Fruit fly (Drosophila melanogaster) whole organism, embryonic: ENCODE results near the gene CG10194.
A peak's percentile ranks its signal among the peaks of the same experiment; 100 is the strongest.

Source experiments
- Atf-2 ChIP-seq: fragments of 200-800 bp; sonication (Bioruptor generic); optimal IDR thresholded peaks from 2 replicates; lab custom pipeline; 2016; ENCODE audit warnings: missing biosample characterization, missing genetic modification characterization
- Atf6 ChIP-seq: fragments of 200-800 bp; sonication (Bioruptor generic); IDR thresholded peaks from 2 replicates; pipeline ENCODE4 v1.3.6; 2022; ENCODE audit warnings: missing biosample characterization, missing genetic modification characterization
- CG10274 ChIP-seq: fragments of 200-800 bp; sonication (Bioruptor generic); optimal IDR thresholded peaks from 3 replicates; lab custom pipeline; 2017; ENCODE audit warnings: missing biosample characterization, mild to moderate bottlenecking, missing genetic modification characterization
- CG11093 ChIP-seq: fragments of 200-800 bp; sonication (Bioruptor generic); IDR thresholded peaks from 3 replicates; pipeline ENCODE4 v1.3.6; 2022; ENCODE audit warnings: missing biosample characterization, missing genetic modification characterization
- CG11696 ChIP-seq: fragments of 200-800 bp; sonication (Bioruptor generic); IDR thresholded peaks from 2 replicates; pipeline ENCODE4 v1.3.6; 2022; ENCODE audit warnings: missing biosample characterization, missing genetic modification characterization
- CG12769 ChIP-seq: fragments of 200-800 bp; sonication (Bioruptor generic); optimal IDR thresholded peaks from 2 replicates; lab custom pipeline; 2019; ENCODE audit warnings: missing biosample characterization, mild to moderate bottlenecking, missing genetic modification characterization, moderate library complexity
- CG13424 ChIP-seq: fragments of 200-800 bp; sonication (Bioruptor generic); optimal IDR thresholded peaks from 2 replicates; lab custom pipeline; 2019; ENCODE audit warnings: missing biosample characterization, mild to moderate bottlenecking, missing genetic modification characterization, moderate library complexity
- CG1647 ChIP-seq: fragments of 200-800 bp; sonication (Bioruptor generic); optimal IDR thresholded peaks from 3 replicates; lab custom pipeline; 2016; ENCODE audit warnings: missing biosample characterization, missing genetic modification characterization
- CG31224 ChIP-seq: fragments of 200-800 bp; sonication (Bioruptor generic); IDR thresholded peaks from 2 replicates; pipeline ENCODE4 v1.3.6; 2022; ENCODE audit warnings: missing biosample characterization, missing genetic modification characterization
- CG32772 ChIP-seq: fragments of 200-800 bp; sonication (Bioruptor generic); IDR thresholded peaks from 2 replicates; pipeline ENCODE4 v1.3.6; 2022; ENCODE audit warnings: missing biosample characterization, missing genetic modification characterization
- CG3281 ChIP-seq: fragments of 200-800 bp; sonication (Bioruptor generic); optimal IDR thresholded peaks from 3 replicates; lab custom pipeline; 2017; ENCODE audit warnings: missing biosample characterization, mild to moderate bottlenecking, missing genetic modification characterization
- CG3726 ChIP-seq: fragments of 200-800 bp; sonication (Bioruptor generic); IDR thresholded peaks from 3 replicates; pipeline ENCODE4, ENCODE4 v1.3.6; 2022; ENCODE audit warnings: missing biosample characterization, missing genetic modification characterization
- CG4282 ChIP-seq: fragments of 200-800 bp; sonication (Bioruptor generic); optimal IDR thresholded peaks from 2 replicates; lab custom pipeline; 2016; ENCODE audit warnings: missing biosample characterization, missing genetic modification characterization
- CG4360 ChIP-seq: fragments of 200-800 bp; sonication (Bioruptor generic); IDR thresholded peaks from 2 replicates; pipeline ENCODE4 v1.3.6; 2022; ENCODE audit warnings: missing biosample characterization, missing genetic modification characterization
- CG4404 ChIP-seq: fragments of 200-800 bp; sonication (Bioruptor generic); IDR thresholded peaks from 2 replicates; pipeline ENCODE4 v1.3.6; 2022; ENCODE audit warnings: missing biosample characterization, missing genetic modification characterization
- CG4820 ChIP-seq: fragments of 200-800 bp; sonication (Bioruptor generic); optimal IDR thresholded peaks from 3 replicates; lab custom pipeline; 2016; ENCODE audit warnings: missing biosample characterization, missing genetic modification characterization
- CG4854 ChIP-seq: fragments of 200-800 bp; sonication (Bioruptor generic); optimal IDR thresholded peaks from 2 replicates; lab custom pipeline; 2016; ENCODE audit warnings: missing biosample characterization, missing genetic modification characterization, inconsistent platforms
- CG8388 ChIP-seq: fragments of 200-800 bp; sonication (Bioruptor generic); optimal IDR thresholded peaks from 2 replicates; lab custom pipeline; 2019; ENCODE audit warnings: missing biosample characterization, mild to moderate bottlenecking, missing genetic modification characterization, moderate library complexity
- CG8765 ChIP-seq: fragments of 200-800 bp; sonication (Bioruptor generic); IDR thresholded peaks from 2 replicates; pipeline ENCODE4 v1.3.6; 2022; ENCODE audit warnings: missing biosample characterization, missing genetic modification characterization
- CG9215 ChIP-seq: fragments of 200-800 bp; sonication (Bioruptor generic); IDR thresholded peaks from 2 replicates; pipeline ENCODE4 v1.3.6; 2022; ENCODE audit warnings: missing biosample characterization, missing genetic modification characterization
- CoRest ChIP-seq: fragments of 200-800 bp; sonication (Bioruptor generic); optimal IDR thresholded peaks from 3 replicates; lab custom pipeline; 2018; ENCODE audit warnings: missing biosample characterization, mild to moderate bottlenecking, missing genetic modification characterization, moderate library complexity
- CrebB ChIP-seq: fragments of 200-800 bp; sonication (Bioruptor generic); optimal IDR thresholded peaks from 3 replicates; lab custom pipeline; 2018; ENCODE audit warnings: missing biosample characterization, mild to moderate bottlenecking, missing genetic modification characterization
- Dad ChIP-seq: fragments of 200-800 bp; sonication (Bioruptor generic); optimal IDR thresholded peaks from 3 replicates; lab custom pipeline; 2016; ENCODE audit warnings: missing biosample characterization, missing genetic modification characterization
- Dbx ChIP-seq: fragments of 200-800 bp; sonication (Bioruptor generic); IDR thresholded peaks from 3 replicates; pipeline ENCODE4 v1.3.6; 2022; ENCODE audit warnings: missing biosample characterization, missing genetic modification characterization
- Dfd ChIP-seq, 2 experiments: fragments of >200 bp; optimal IDR thresholded peaks; 2 replicates each; lab custom pipeline; 2017; ENCODE audit warnings: missing biosample characterization in 2 of 2, missing genetic modification characterization in 2 of 2
- Doc3 ChIP-seq: fragments of 200-800 bp; sonication (Bioruptor generic); IDR thresholded peaks from 3 replicates; pipeline ENCODE4 v1.3.6; 2022; ENCODE audit warnings: missing biosample characterization, missing genetic modification characterization; ENCODE audit not compliant: partially characterized antibody
- HmgZ ChIP-seq: fragments of 200-800 bp; sonication (Bioruptor generic); optimal IDR thresholded peaks from 2 replicates; lab custom pipeline; 2018; ENCODE audit warnings: missing biosample characterization, mild to moderate bottlenecking, missing genetic modification characterization
- Hmr ChIP-seq: fragments of 200-800 bp; sonication (Bioruptor generic); optimal IDR thresholded peaks from 3 replicates; lab custom pipeline; 2017; ENCODE audit warnings: mild to moderate bottlenecking, missing biosample characterization, missing genetic modification reagents, missing genetic modification characterization
- Hr39 ChIP-seq: fragments of >200 bp; optimal IDR thresholded peaks from 2 replicates; lab custom pipeline; 2017
- Hr51 ChIP-seq, 2 experiments: fragments of 200-800 bp; sonication (Bioruptor generic); optimal IDR thresholded peaks; 2 replicates in 1 of 2; 3 replicates in 1 of 2; lab custom pipeline; 2016 to 2018; ENCODE audit warnings: missing biosample characterization in 2 of 2, missing genetic modification characterization in 2 of 2, mild to moderate bottlenecking in 1 of 2, moderate library complexity in 1 of 2
- Max ChIP-seq: fragments of 200-800 bp; sonication (Bioruptor generic); optimal IDR thresholded peaks from 2 replicates; lab custom pipeline; 2016; ENCODE audit warnings: missing biosample characterization, mild to moderate bottlenecking, missing genetic modification characterization
- Meics ChIP-seq: fragments of 200-800 bp; sonication (Bioruptor generic); optimal IDR thresholded peaks from 2 replicates; lab custom pipeline; 2017; ENCODE audit warnings: missing biosample characterization, mild to moderate bottlenecking, missing genetic modification characterization
- Optix ChIP-seq: fragments of 200-800 bp; sonication (Bioruptor generic); IDR thresholded peaks from 3 replicates; pipeline ENCODE4 v1.3.6; 2022; ENCODE audit warnings: missing biosample characterization, missing genetic modification characterization
- Sin3A ChIP-seq: fragments of >200 bp; optimal IDR thresholded peaks from 2 replicates; lab custom pipeline; 2018
- Six4 ChIP-seq: fragments of 200-800 bp; sonication (Bioruptor generic); optimal IDR thresholded peaks from 2 replicates; lab custom pipeline; 2016; ENCODE audit warnings: missing biosample characterization, missing genetic modification characterization
- Sox100B ChIP-seq: fragments of 200-800 bp; sonication (Bioruptor generic); optimal IDR thresholded peaks from 3 replicates; lab custom pipeline; 2018; ENCODE audit warnings: missing biosample characterization, mild to moderate bottlenecking, missing genetic modification characterization
- Ssrp ChIP-seq: fragments of 200-800 bp; sonication (Bioruptor generic); optimal IDR thresholded peaks from 2 replicates; lab custom pipeline; 2018; ENCODE audit warnings: missing biosample characterization, mild to moderate bottlenecking, missing genetic modification characterization, moderate library complexity
- al ChIP-seq: fragments of 200-800 bp; sonication (Bioruptor generic); IDR thresholded peaks from 2 replicates; pipeline ENCODE4 v1.3.6; 2022; ENCODE audit warnings: missing biosample characterization, missing genetic modification characterization
- amos ChIP-seq: fragments of 200-800 bp; sonication (Bioruptor generic); IDR thresholded peaks from 2 replicates; pipeline ENCODE4 v1.3.6; 2022; ENCODE audit warnings: missing biosample characterization, missing genetic modification characterization; ENCODE audit not compliant: partially characterized antibody
- ap ChIP-seq: fragments of 200-800 bp; sonication (Bioruptor generic); IDR thresholded peaks from 2 replicates; pipeline ENCODE4 v1.3.6; 2022; ENCODE audit warnings: missing biosample characterization, missing genetic modification characterization
- ara ChIP-seq: fragments of 200-800 bp; sonication (Bioruptor generic); IDR thresholded peaks from 2 replicates; pipeline ENCODE4 v1.3.6; 2022; ENCODE audit warnings: missing biosample characterization, missing genetic modification characterization
- cato ChIP-seq: fragments of 200-800 bp; sonication (Bioruptor generic); optimal IDR thresholded peaks from 2 replicates; lab custom pipeline; 2016; ENCODE audit warnings: missing biosample characterization, missing genetic modification characterization, borderline replicate concordance
- dimm ChIP-seq: fragments of 200-800 bp; sonication (Bioruptor generic); IDR thresholded peaks from 2 replicates; pipeline ENCODE4 v1.3.6; 2022; ENCODE audit warnings: missing biosample characterization, missing genetic modification characterization
- fu2 ChIP-seq: fragments of 200-800 bp; sonication (Bioruptor generic); optimal IDR thresholded peaks from 2 replicates; lab custom pipeline; 2016; ENCODE audit warnings: missing biosample characterization, missing genetic modification characterization
- gfzf ChIP-seq: fragments of 200-800 bp; sonication (Bioruptor generic); optimal IDR thresholded peaks from 2 replicates; lab custom pipeline; 2016; ENCODE audit warnings: missing biosample characterization, mild to moderate bottlenecking, missing genetic modification characterization, moderate library complexity
- ind ChIP-seq: fragments of 200-800 bp; sonication (Bioruptor generic); optimal IDR thresholded peaks from 3 replicates; lab custom pipeline; 2016; ENCODE audit warnings: missing biosample characterization, missing genetic modification characterization
- inv ChIP-seq: fragments of 200-800 bp; sonication (Bioruptor generic); IDR thresholded peaks from 2 replicates; pipeline ENCODE4 v1.3.6; 2022; ENCODE audit warnings: missing biosample characterization, missing genetic modification characterization; ENCODE audit not compliant: partially characterized antibody
- luna ChIP-seq: fragments of 200-800 bp; sonication (Bioruptor generic); optimal IDR thresholded peaks from 2 replicates; lab custom pipeline; 2016; ENCODE audit warnings: missing biosample characterization, missing genetic modification characterization
- pros ChIP-seq: fragments of 200-800 bp; sonication (Bioruptor generic); optimal IDR thresholded peaks from 3 replicates; lab custom pipeline; 2019; ENCODE audit warnings: missing biosample characterization, mild to moderate bottlenecking, missing genetic modification characterization, moderate library complexity
- tx ChIP-seq: fragments of 200-800 bp; sonication (Bioruptor generic); optimal IDR thresholded peaks from 2 replicates; lab custom pipeline; 2016; ENCODE audit warnings: missing biosample characterization, missing genetic modification characterization
- unc-4 ChIP-seq: fragments of 200-800 bp; sonication (Bioruptor generic); IDR thresholded peaks from 2 replicates; pipeline ENCODE4 v1.3.6; 2022; ENCODE audit warnings: missing biosample characterization, missing genetic modification characterization; ENCODE audit not compliant: partially characterized antibody
- usp ChIP-seq: fragments of >200 bp; optimal IDR thresholded peaks from 2 replicates; lab custom pipeline; 2017; ENCODE audit warnings: missing biosample characterization, missing genetic modification characterization

The CG10194 gene

DNA sequence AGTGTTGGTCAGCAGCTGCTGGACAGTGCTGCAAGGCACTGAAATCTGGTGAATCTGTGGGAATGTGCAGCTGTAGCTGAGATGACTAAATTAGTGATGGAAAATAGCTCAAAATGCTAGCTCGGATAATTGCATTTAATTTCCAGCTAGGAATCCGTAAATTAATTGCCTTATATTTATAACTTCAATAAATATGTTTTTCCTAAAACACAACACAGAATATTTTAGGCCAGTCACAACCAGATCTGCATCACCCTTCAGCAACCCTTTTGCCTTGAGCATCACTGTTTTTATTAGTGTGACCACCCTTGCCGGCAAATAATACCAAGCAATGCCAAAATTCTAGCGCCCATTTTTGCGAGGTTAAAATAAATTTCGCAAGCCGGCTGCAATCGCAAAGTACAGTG lies 45.2 kb downstream of the CG10194 start, which contains the start of gene Hs2st (continued):
- peak; percentile 83 for TF ChIP-seq luna
- peak; percentile 88 for TF ChIP-seq Meics
- TF ChIP-seq Six4 (GFP tag; lab: Kevin White, UChicago) = peak; percentile 90
- peak; percentile 96 for TF ChIP-seq tx (GFP tag; lab: Kevin White, UChicago)
- no peak for TF ChIP-seq Doc3
- TF ChIP-seq al (GFP tag; lab: Robert Waterston, UW) = peak; percentile 95
- peak; percentile 88 for TF ChIP-seq CG4282 (GFP tag; lab: Kevin White, UChicago)
- no peak for TF ChIP-seq Dfd (GFP tag; optimal IDR thresholded peaks at IDR 0.05; lab: Kevin White, UChicago)
- peak; percentile 96 for TF ChIP-seq CG9215
- peak; percentile 85 for TF ChIP-seq CG8388
- TF ChIP-seq Ssrp = peak; percentile 91
- TF ChIP-seq Optix (GFP tag; lab: Robert Waterston, UW) = peak; percentile 90
- TF ChIP-seq fu2 = peak; percentile 96
- peak; percentile 87 to 97 for TF ChIP-seq Hr51 (GFP tag; optimal IDR thresholded peaks at IDR 0.05; lab: Kevin White, UChicago)
- peak; percentile 92 for TF ChIP-seq CG11093
- peak; percentile 90 for TF ChIP-seq CG31224 (GFP tag; lab: Robert Waterston, UW)
- TF ChIP-seq Sin3A (lab: Kevin White, UChicago) = peak; percentile 98
- peak; percentile 80 for TF ChIP-seq ap (GFP tag; lab: Robert Waterston, UW)
- peak; percentile 95 for TF ChIP-seq CG32772
- peak; percentile 1 for TF ChIP-seq pros
- TF ChIP-seq CG3281 = peak; percentile 90
- TF ChIP-seq Max (GFP tag; lab: Kevin White, UChicago) = peak; percentile 96
- TF ChIP-seq CG1647 (GFP tag; lab: Kevin White, UChicago) = peak; percentile 92
- peak; percentile 94 for TF ChIP-seq cato (GFP tag; lab: Kevin White, UChicago)
- peak; percentile 86 for TF ChIP-seq ara (GFP tag; lab: Robert Waterston, UW)
- peak; percentile 96 for TF ChIP-seq Atf-2 (GFP tag; lab: Kevin White, UChicago)
- TF ChIP-seq Sox100B (GFP tag; lab: Kevin White, UChicago) = no peak
- peak; percentile 29; the same call in 1 of the 2 replicates for TF ChIP-seq inv (GFP tag; lab: Robert Waterston, UW)
- peak; percentile 96 for TF ChIP-seq CG12769 (tag; lab: Kevin White, UChicago)
- TF ChIP-seq Atf6 (GFP tag; lab: Robert Waterston, UW) = peak; percentile 90
- peak; percentile 80 for TF ChIP-seq CrebB (tag; lab: Kevin White, UChicago)
- peak; percentile 96 for TF ChIP-seq CG4404
- TF ChIP-seq Dbx (GFP tag; lab: Robert Waterston, UW) = peak; percentile 96
- 0 out of 2 replicates have a peak, but pooled peaks have one; percentile 4 for TF ChIP-seq dimm
- peak; percentile 97 for TF ChIP-seq ind (GFP tag; lab: Kevin White, UChicago)
- no peak for TF ChIP-seq usp (GFP tag; lab: Kevin White, UChicago)
- peak; percentile 96 for TF ChIP-seq HmgZ (tag; lab: Kevin White, UChicago)
- no peak for TF ChIP-seq CG4360
- 0 out of 2 replicates have a peak, but pooled peaks have one; percentile 44 for TF ChIP-seq unc-4
- TF ChIP-seq Dad (GFP tag; lab: Kevin White, UChicago) = peak; percentile 95
- TF ChIP-seq CG13424 (tag; lab: Kevin White, UChicago) = peak; percentile 91
- TF ChIP-seq CG8765 (GFP tag; lab: Robert Waterston, UW) = peak; percentile 91
- TF ChIP-seq CG4820 (GFP tag; lab: Kevin White, UChicago) = peak; percentile 93
- peak; percentile 55 for TF ChIP-seq CG11696 (GFP tag; lab: Robert Waterston, UW)
- peak; percentile 82 for TF ChIP-seq gfzf (GFP tag; lab: Kevin White, UChicago)
- peak; percentile 42; the same call in 1 of the 2 replicates for TF ChIP-seq amos (GFP tag; lab: Robert Waterston, UW)
- TF ChIP-seq CG4854 (GFP tag; lab: Kevin White, UChicago) = peak; percentile 88
- peak; percentile 95 for TF ChIP-seq CoRest
- TF ChIP-seq CG3726 (GFP tag; lab: Robert Waterston, UW) = peak; percentile 91; the same call in 2 of the 3 replicates
- TF ChIP-seq CG10274 (GFP tag; lab: Kevin White, UChicago) = peak; percentile 66
- TF ChIP-seq Hmr = peak; percentile 95
- TF ChIP-seq Hr39 = no peak
